Fruit fly (Drosophila melanogaster) whole organism, larva: Measurements from ENCODE around the gene CG15536.

Experiments
- noc ChIP-seq: fragments of 200-800 bp; sonication (Bioruptor generic); optimal IDR thresholded peaks from 3 replicates; lab custom pipeline; 2019; ENCODE audit warnings: missing biosample characterization, mild to moderate bottlenecking, missing genetic modification characterization, moderate library complexity

CG15536 gene

dm6 chr3R:30449446-30449845 is 24.5 kb upstream of the CG15536 start:
- TF ChIP-seq noc: peak; percentile 70

- no peak for TF ChIP-seq noc
These were observed 20.0 kb upstream of the CG15536 start, which contains the start of gene Osi23 for dm6 chr3R:30444946-30445345. TSS of gene Osi23 (minus strand) at chr3R:30445046.

dm6 chr3R:30443549-30444133 is 18.7 kb upstream of the CG15536 start, which contains the start of gene CG15537:
TSS of gene CG15537 (minus strand) at chr3R:30443599.
- TF ChIP-seq noc: no peak

- no peak for TF ChIP-seq noc
These were observed 6.5 kb upstream of the CG15536 start, which contains the start of gene CG15534 for dm6 chr3R:30431258-30432114. TSS of gene CG15534 (plus strand) at chr3R:30432064.

dm6 chr3R:30428459-30428858 is 3.5 kb upstream of the CG15536 start, which contains the start of gene CG15533:
TSS of gene CG15533 (plus strand) at chr3R:30428820.
- TF ChIP-seq noc: no peak

- peak; percentile 39 for TF ChIP-seq noc
These were observed 2.9 kb upstream of the CG15536 start, which contains the start of gene CG2218 for dm6 chr3R:30427805-30428359. TSS of gene CG2218 (minus strand) at chr3R:30428276.

- TF ChIP-seq noc: no peak
These were observed 1.7 kb upstream of the CG15536 start for dm6 chr3R:30426626-30427025.

- TF ChIP-seq noc: no peak
These were observed 660 bp upstream of the CG15536 start for dm6 chr3R:30425622-30426021.

dm6 chr3R:30423695-30424094 is 1.3 kb downstream of the CG15536 start, which contains the start of the genes CG15535 and mRpS18C:
TSS of gene CG15535 (minus strand) at chr3R:30423929.
TSS of gene mRpS18C (plus strand) at chr3R:30423974.
- TF ChIP-seq noc: no peak

- no peak for TF ChIP-seq noc
These were observed 2.1 kb downstream of the CG15536 start, which contains the start of the genes CG2217 and CG42740 for dm6 chr3R:30422871-30423270. TSS of gene CG2217 (minus strand) at chr3R:30422971. TSS of gene CG42740 (minus strand) at chr3R:30422971.

- no peak for TF ChIP-seq noc
These were observed 5.7 kb downstream of the CG15536 start for dm6 chr3R:30419216-30419615.

- no peak for TF ChIP-seq noc
These were observed 8.1 kb downstream of the CG15536 start for dm6 chr3R:30416765-30417274.

dm6 chr3R:30413795-30414194 is 11.2 kb downstream of the CG15536 start:
- TF ChIP-seq noc: no peak

- TF ChIP-seq noc: no peak
These were observed 18.5 kb downstream of the CG15536 start for dm6 chr3R:30406482-30406881.

dm6 chr3R:30393909-30394308 is 31.1 kb downstream of the CG15536 start:
- TF ChIP-seq noc: no peak

- no peak for TF ChIP-seq noc
These were observed 33.0 kb downstream of the CG15536 start for dm6 chr3R:30391950-30392349.

dm6 chr3R:30391098-30391497 is 33.9 kb downstream of the CG15536 start:
- no peak for TF ChIP-seq noc
